Fruit fly (Drosophila melanogaster) whole organism, embryonic: ENCODE measurements around the gene CG5815.

Experiments used
- Atf6 ChIP-seq: fragments of 200-800 bp; sonication (Bioruptor generic); IDR thresholded peaks from 2 replicates; pipeline ENCODE4 v1.3.6; 2022; ENCODE audit warnings: missing biosample characterization, missing genetic modification characterization
- BEAF-32 ChIP-seq: fragments of 200-800 bp; sonication (Bioruptor generic); optimal IDR thresholded peaks from 3 replicates; lab custom pipeline; 2017; ENCODE audit warnings: missing biosample characterization, missing genetic modification characterization, mild to moderate bottlenecking, moderate library complexity, missing genetic modification reagents
- Bgb ChIP-seq: fragments of 200-800 bp; sonication (Bioruptor generic); IDR thresholded peaks from 2 replicates; pipeline ENCODE4 v1.3.6; 2022; ENCODE audit warnings: missing biosample characterization, missing genetic modification characterization; ENCODE audit not compliant: partially characterized antibody
- CG10147 ChIP-seq: fragments of 200-800 bp; sonication (Bioruptor generic); optimal IDR thresholded peaks from 2 replicates; lab custom pipeline; 2019; ENCODE audit warnings: missing biosample characterization, mild to moderate bottlenecking, missing genetic modification characterization, moderate library complexity
- CG10274 ChIP-seq: fragments of 200-800 bp; sonication (Bioruptor generic); optimal IDR thresholded peaks from 3 replicates; lab custom pipeline; 2017; ENCODE audit warnings: missing biosample characterization, mild to moderate bottlenecking, missing genetic modification characterization
- CG12391 ChIP-seq: fragments of 200-800 bp; sonication (Bioruptor generic); optimal IDR thresholded peaks from 3 replicates; lab custom pipeline; 2018; ENCODE audit warnings: missing biosample characterization, mild to moderate bottlenecking, missing genetic modification characterization, moderate library complexity
- CG14965 ChIP-seq: fragments of 200-800 bp; sonication (Bioruptor generic); optimal IDR thresholded peaks from 2 replicates; lab custom pipeline; 2016; ENCODE audit warnings: missing biosample characterization, missing genetic modification characterization, borderline replicate concordance
- CG15073 ChIP-seq: fragments of 200-800 bp; sonication (Bioruptor generic); optimal IDR thresholded peaks from 2 replicates; lab custom pipeline; 2016; ENCODE audit warnings: missing biosample characterization, missing genetic modification characterization
- CG15696 ChIP-seq: fragments of 200-800 bp; sonication (Bioruptor generic); optimal IDR thresholded peaks from 2 replicates; lab custom pipeline; 2019; ENCODE audit warnings: missing biosample characterization, mild to moderate bottlenecking, missing genetic modification characterization, moderate library complexity
- CG17359 ChIP-seq: fragments of 200-800 bp; sonication (Bioruptor generic); optimal IDR thresholded peaks from 3 replicates; lab custom pipeline; 2018; ENCODE audit warnings: missing biosample characterization, mild to moderate bottlenecking, missing genetic modification characterization, moderate library complexity
- CG17612 ChIP-seq: fragments of 200-800 bp; sonication (Bioruptor generic); IDR thresholded peaks from 2 replicates; pipeline ENCODE4 v1.3.6; 2022; ENCODE audit warnings: missing biosample characterization, missing genetic modification characterization
- CG30020 ChIP-seq: fragments of 200-800 bp; optimal IDR thresholded peaks from 2 replicates; lab custom pipeline; 2019; ENCODE audit warnings: missing biosample characterization, mild to moderate bottlenecking, missing genetic modification characterization, moderate library complexity
- CG31441 ChIP-seq: fragments of 200-800 bp; sonication (Bioruptor generic); IDR thresholded peaks from 2 replicates; pipeline ENCODE4 v1.3.6; 2022; ENCODE audit warnings: missing biosample characterization, missing genetic modification characterization
- CG3838 ChIP-seq: fragments of 200-800 bp; sonication (Bioruptor generic); optimal IDR thresholded peaks from 3 replicates; lab custom pipeline; 2016; ENCODE audit warnings: missing biosample characterization, missing genetic modification characterization
- CG4360 ChIP-seq: fragments of 200-800 bp; sonication (Bioruptor generic); IDR thresholded peaks from 2 replicates; pipeline ENCODE4 v1.3.6; 2022; ENCODE audit warnings: missing biosample characterization, missing genetic modification characterization
- CG4617 ChIP-seq: fragments of 200-800 bp; sonication (Bioruptor generic); optimal IDR thresholded peaks from 3 replicates; lab custom pipeline; 2016; ENCODE audit warnings: missing biosample characterization, missing genetic modification characterization, borderline replicate concordance
- CG4730 ChIP-seq: fragments of 200-800 bp; sonication (Bioruptor generic); IDR thresholded peaks from 2 replicates; pipeline ENCODE4 v1.3.6; 2022; ENCODE audit warnings: missing biosample characterization, missing genetic modification characterization
- CG4854 ChIP-seq: fragments of 200-800 bp; sonication (Bioruptor generic); optimal IDR thresholded peaks from 2 replicates; lab custom pipeline; 2016; ENCODE audit warnings: missing biosample characterization, missing genetic modification characterization, inconsistent platforms
- CG6854 ChIP-seq: fragments of 200-800 bp; sonication (Bioruptor generic); optimal IDR thresholded peaks from 3 replicates; lab custom pipeline; 2017; ENCODE audit warnings: missing biosample characterization, mild to moderate bottlenecking, missing genetic modification characterization
- CG7745 ChIP-seq: fragments of 200-800 bp; sonication (Bioruptor generic); optimal IDR thresholded peaks from 2 replicates; lab custom pipeline; 2018; ENCODE audit warnings: missing biosample characterization, mild to moderate bottlenecking, missing genetic modification characterization, moderate library complexity
- CG9727 ChIP-seq: fragments of 200-800 bp; sonication (Bioruptor generic); optimal IDR thresholded peaks from 3 replicates; lab custom pipeline; 2017; ENCODE audit warnings: missing biosample characterization, mild to moderate bottlenecking, missing genetic modification characterization
- CG9876 ChIP-seq: fragments of 200-800 bp; sonication (Bioruptor generic); optimal IDR thresholded peaks from 2 replicates; lab custom pipeline; 2016; ENCODE audit warnings: missing biosample characterization, missing genetic modification characterization
- CTCF ChIP-seq: fragments of 200-800 bp; sonication (Bioruptor generic); optimal IDR thresholded peaks from 2 replicates; lab custom pipeline; 2017; ENCODE audit warnings: missing biosample characterization, mild to moderate bottlenecking, missing genetic modification characterization, moderate library complexity
- Dfd ChIP-seq, 2 experiments: fragments of >200 bp; optimal IDR thresholded peaks; 2 replicates each; lab custom pipeline; 2017; ENCODE audit warnings: missing biosample characterization in 2 of 2, missing genetic modification characterization in 2 of 2
- Dip3 ChIP-seq: fragments of 200-800 bp; sonication (Bioruptor generic); optimal IDR thresholded peaks from 3 replicates; lab custom pipeline; 2016; ENCODE audit warnings: missing biosample characterization, missing genetic modification characterization
- Fer1 ChIP-seq: fragments of 200-800 bp; sonication (Bioruptor generic); optimal IDR thresholded peaks from 2 replicates; lab custom pipeline; 2017; ENCODE audit warnings: missing biosample characterization, mild to moderate bottlenecking, missing genetic modification characterization
- HHEX ChIP-seq: fragments of 200-800 bp; sonication (Bioruptor generic); optimal IDR thresholded peaks from 3 replicates; lab custom pipeline; 2017; ENCODE audit warnings: missing biosample characterization, mild to moderate bottlenecking, missing genetic modification characterization, missing genetic modification reagents
- HLHmδ ChIP-seq: fragments of 200-800 bp; sonication (Bioruptor generic); optimal IDR thresholded peaks from 2 replicates; lab custom pipeline; 2018; ENCODE audit warnings: missing biosample characterization, mild to moderate bottlenecking, missing genetic modification characterization, moderate library complexity
- Hmr ChIP-seq: fragments of 200-800 bp; sonication (Bioruptor generic); optimal IDR thresholded peaks from 3 replicates; lab custom pipeline; 2017; ENCODE audit warnings: mild to moderate bottlenecking, missing biosample characterization, missing genetic modification reagents, missing genetic modification characterization
- NC2β ChIP-seq: fragments of 200-800 bp; sonication (Bioruptor generic); optimal IDR thresholded peaks from 2 replicates; lab custom pipeline; 2016; ENCODE audit warnings: missing biosample characterization, missing genetic modification characterization
- NFAT ChIP-seq: fragments of 200-800 bp; sonication (Bioruptor generic); IDR thresholded peaks from 2 replicates; pipeline ENCODE4 v1.3.6; 2022; ENCODE audit warnings: missing biosample characterization, missing genetic modification characterization
- Sin3A ChIP-seq: fragments of >200 bp; optimal IDR thresholded peaks from 2 replicates; lab custom pipeline; 2018
- Spps ChIP-seq: fragments of 200-800 bp; sonication (Bioruptor generic); optimal IDR thresholded peaks from 2 replicates; lab custom pipeline; 2018; ENCODE audit warnings: missing biosample characterization, mild to moderate bottlenecking, missing genetic modification characterization
- Stat92E ChIP-seq, 3 experiments: fragments of >200 bp in 2 of 3; fragments of 200-800 bp in 1 of 3; sonication (Bioruptor generic) in 1 of 3; optimal IDR thresholded peaks; 2 replicates each; lab custom pipeline; 2017 to 2019; ENCODE audit warnings: missing biosample characterization in 3 of 3, missing genetic modification characterization in 3 of 3, mild to moderate bottlenecking in 1 of 3, moderate library complexity in 1 of 3
- bab2 ChIP-seq: fragments of 200-800 bp; sonication (Bioruptor generic); optimal IDR thresholded peaks from 2 replicates; lab custom pipeline; 2016; ENCODE audit warnings: missing biosample characterization, missing genetic modification characterization
- bowl ChIP-seq: fragments of 200-800 bp; sonication (Bioruptor generic); IDR thresholded peaks from 2 replicates; pipeline ENCODE4 v1.3.6; 2022; ENCODE audit warnings: missing biosample characterization, missing genetic modification characterization
- cwo ChIP-seq: fragments of 200-800 bp; sonication (Bioruptor generic); optimal IDR thresholded peaks from 3 replicates; lab custom pipeline; 2017; ENCODE audit warnings: missing biosample characterization, missing genetic modification characterization, mild to moderate bottlenecking, moderate library complexity, missing genetic modification reagents
- gsb-n ChIP-seq: fragments of 200-800 bp; sonication (Bioruptor generic); optimal IDR thresholded peaks from 3 replicates; lab custom pipeline; 2018; ENCODE audit warnings: missing biosample characterization, mild to moderate bottlenecking, missing genetic modification characterization
- inv ChIP-seq: fragments of 200-800 bp; sonication (Bioruptor generic); IDR thresholded peaks from 2 replicates; pipeline ENCODE4 v1.3.6; 2022; ENCODE audit warnings: missing biosample characterization, missing genetic modification characterization; ENCODE audit not compliant: partially characterized antibody
- luna ChIP-seq: fragments of 200-800 bp; sonication (Bioruptor generic); optimal IDR thresholded peaks from 2 replicates; lab custom pipeline; 2016; ENCODE audit warnings: missing biosample characterization, missing genetic modification characterization
- pb ChIP-seq: fragments of 200-800 bp; sonication (Bioruptor generic); optimal IDR thresholded peaks from 3 replicates; lab custom pipeline; 2016; ENCODE audit warnings: missing biosample characterization, missing genetic modification characterization
- pnt ChIP-seq: fragments of 200-800 bp; sonication (Bioruptor generic); optimal IDR thresholded peaks from 3 replicates; lab custom pipeline; 2016; ENCODE audit warnings: missing biosample characterization, missing genetic modification characterization
- sc ChIP-seq, 3 experiments: fragments of >200 bp in 2 of 3; fragments of 200-800 bp in 1 of 3; sonication (Bioruptor generic) in 1 of 3; optimal IDR thresholded peaks; 2 replicates in 2 of 3; 3 replicates in 1 of 3; lab custom pipeline; 2017; ENCODE audit warnings: mild to moderate bottlenecking in 1 of 3, missing biosample characterization in 1 of 3, missing genetic modification characterization in 1 of 3, missing genetic modification reagents in 1 of 3
- tap ChIP-seq: fragments of 200-800 bp; optimal IDR thresholded peaks from 3 replicates; lab custom pipeline; 2019; ENCODE audit warnings: missing biosample characterization, mild to moderate bottlenecking, missing genetic modification characterization, moderate library complexity
- toy ChIP-seq: fragments of 200-800 bp; sonication (Bioruptor generic); IDR thresholded peaks from 2 replicates; pipeline ENCODE4 v1.3.6; 2022; ENCODE audit warnings: missing biosample characterization, missing genetic modification characterization
- trem ChIP-seq: fragments of 200-800 bp; optimal IDR thresholded peaks from 3 replicates; lab custom pipeline; 2019; ENCODE audit warnings: missing biosample characterization, mild to moderate bottlenecking, missing genetic modification characterization, moderate library complexity
- z ChIP-seq: fragments of 200-800 bp; sonication (Bioruptor generic); IDR thresholded peaks from 3 replicates; pipeline ENCODE4 v1.3.6; 2022; ENCODE audit warnings: missing biosample characterization, missing genetic modification characterization

The CG5815 gene

DNA sequence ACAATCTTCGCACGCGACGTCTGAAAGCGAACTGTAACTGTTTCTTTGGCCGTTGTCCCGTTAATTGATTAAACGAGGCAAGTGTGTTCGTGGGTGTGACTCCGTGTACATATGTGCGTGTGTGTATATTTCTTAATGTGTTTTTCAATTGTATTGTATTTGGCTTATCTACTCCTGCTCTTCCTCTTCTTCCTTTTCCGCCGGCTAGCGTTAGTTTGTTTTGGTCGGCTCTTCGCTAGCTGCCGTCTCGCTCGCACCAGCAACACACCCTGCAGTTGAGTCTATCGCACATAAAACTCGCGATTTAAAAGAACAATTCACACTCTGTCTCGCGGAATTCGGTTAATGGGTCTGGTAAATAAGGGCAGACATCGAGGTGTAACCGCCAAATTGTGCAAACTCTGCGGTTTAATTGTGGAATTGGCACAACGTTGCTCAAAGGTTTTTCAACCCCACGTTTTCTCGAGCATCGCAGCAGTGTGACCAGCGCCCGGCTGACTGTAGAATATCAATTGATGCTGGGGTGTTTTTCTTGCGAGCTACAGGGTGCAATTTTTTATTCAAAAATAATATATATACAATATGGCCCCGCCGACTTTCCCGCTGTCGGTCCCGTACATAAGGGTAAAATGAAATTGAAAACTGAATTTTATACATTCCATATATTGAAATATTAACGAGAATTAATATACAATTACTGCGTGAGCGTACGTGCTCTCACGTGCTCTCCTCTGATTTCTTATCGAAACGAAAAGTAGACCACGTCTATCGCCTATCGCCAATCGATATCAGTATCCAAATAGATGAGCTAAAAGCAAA, at the start of gene CG5815, which contains the start of gene gb (continued):
- TF ChIP-seq Bgb = peak; percentile 90
- TF ChIP-seq CG9876 (GFP tag; lab: Kevin White, UChicago) = peak; percentile 23
- TF ChIP-seq CG17359 (tag; lab: Kevin White, UChicago) = peak; percentile 88
- TF ChIP-seq CG4617 = peak; percentile 70
- TF ChIP-seq CG15696 = peak; percentile 93
- peak; percentile 92 for TF ChIP-seq CG9727 (GFP tag; lab: Kevin White, UChicago)
- TF ChIP-seq pnt (GFP tag; lab: Kevin White, UChicago) = peak; percentile 50
- peak; percentile 83 for TF ChIP-seq cwo (GFP tag; lab: Kevin White, UChicago)
- TF ChIP-seq Stat92E (GFP tag; optimal IDR thresholded peaks at IDR 0.05; lab: Kevin White, UChicago) = peak in 1 of 3 experiments; percentile 34
- TF ChIP-seq luna = no peak
- TF ChIP-seq CG12391 = peak; percentile 94
- TF ChIP-seq Spps (tag; lab: Kevin White, UChicago) = peak; percentile 45
- no peak for TF ChIP-seq sc (optimal IDR thresholded peaks at IDR 0.05; lab: Kevin White, UChicago)
- TF ChIP-seq sc (GFP tag; optimal IDR thresholded peaks at IDR 0.05; lab: Kevin White, UChicago) = peak; percentile 76
- TF ChIP-seq gsb-n (tag; lab: Kevin White, UChicago) = no peak
- TF ChIP-seq CG4854 (GFP tag; lab: Kevin White, UChicago) = peak; percentile 85
- TF ChIP-seq CG15073 = peak; percentile 32
- TF ChIP-seq CG4360 (GFP tag; lab: Robert Waterston, UW) = peak; percentile 49; the same call in 1 of the 2 replicates
- no peak for TF ChIP-seq CG14965
- TF ChIP-seq pb (GFP tag; lab: Kevin White, UChicago) = no peak
- TF ChIP-seq CG10147 = peak; percentile 90
- no peak for TF ChIP-seq Dfd (GFP tag; optimal IDR thresholded peaks at IDR 0.05; lab: Kevin White, UChicago)
- peak; percentile 82 for TF ChIP-seq CG4730 (GFP tag; lab: Robert Waterston, UW)
- peak; percentile 87 for TF ChIP-seq trem
- TF ChIP-seq BEAF-32 (GFP tag; lab: Kevin White, UChicago) = peak; percentile 92
- no peak; the same call in 1 of the 3 replicates for TF ChIP-seq z (GFP tag; lab: Robert Waterston, UW)
- peak; percentile 60; the same call in 1 of the 2 replicates for TF ChIP-seq toy (GFP tag; lab: Robert Waterston, UW)
- peak; percentile 71 for TF ChIP-seq CG30020 (tag; lab: Kevin White, UChicago)
- TF ChIP-seq HLHmδ (GFP tag; lab: Kevin White, UChicago) = no peak
- peak; percentile 91 for TF ChIP-seq inv (GFP tag; lab: Robert Waterston, UW)
- peak; percentile 89 for TF ChIP-seq HHEX (GFP tag; lab: Kevin White, UChicago)
- TF ChIP-seq tap (tag; lab: Kevin White, UChicago) = no peak
- peak; percentile 76 for TF ChIP-seq CG10274 (GFP tag; lab: Kevin White, UChicago)
- TF ChIP-seq CG7745 = no peak
- peak; percentile 90 for TF ChIP-seq NFAT (GFP tag; lab: Robert Waterston, UW)
- peak; percentile 95 for TF ChIP-seq CG31441 (GFP tag; lab: Robert Waterston, UW)
- TF ChIP-seq bowl (GFP tag; lab: Robert Waterston, UW) = peak; percentile 73
- peak; percentile 82 for TF ChIP-seq Sin3A (lab: Kevin White, UChicago)
- peak; percentile 83 for TF ChIP-seq Dip3 (GFP tag; lab: Kevin White, UChicago)
- TF ChIP-seq Fer1 (GFP tag; lab: Kevin White, UChicago) = peak; percentile 92
- TF ChIP-seq CG17612 (GFP tag; lab: Robert Waterston, UW) = peak; percentile 63; the same call in 1 of the 2 replicates
- peak; percentile 93 for TF ChIP-seq Atf6 (GFP tag; lab: Robert Waterston, UW)
- TF ChIP-seq CG6854 (GFP tag; lab: Kevin White, UChicago) = peak; percentile 70
- peak; percentile 95 for TF ChIP-seq Hmr (GFP tag; lab: Kevin White, UChicago)
- TF ChIP-seq CG3838 (GFP tag; lab: Kevin White, UChicago) = peak; percentile 77
- peak; percentile 17 for TF ChIP-seq CTCF
- peak; percentile 48 for TF ChIP-seq NC2β (GFP tag; lab: Kevin White, UChicago)
- peak; percentile 85 for TF ChIP-seq bab2
